Worm (Caenorhabditis elegans): ENCODE results near the gene K07E3.4.

The K07E3.4 gene

DNA sequence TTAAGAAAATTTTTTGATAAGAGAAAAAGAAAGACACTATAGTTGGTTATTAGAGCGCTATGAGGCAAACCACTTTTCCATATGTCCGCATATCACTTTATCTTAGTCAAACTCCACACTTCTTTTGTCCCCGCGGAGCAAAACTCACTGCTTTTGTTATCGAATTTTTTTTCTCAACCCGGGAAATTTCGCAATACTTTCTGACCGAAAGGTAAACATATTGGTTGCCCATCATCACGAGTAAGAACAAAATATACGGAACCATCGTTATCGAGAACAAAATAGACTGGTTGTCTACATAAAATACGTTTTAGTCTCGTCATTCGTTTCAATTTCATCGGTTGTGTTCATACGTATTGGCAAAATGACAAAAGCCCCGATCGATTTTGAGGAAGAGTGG is 14.5 kb downstream of the K07E3.4 start, which contains the start of gene C18A11.1 (continued):
- no peak for TF ChIP-seq hmg-1.1 (GFP tag; IDR thresholded peaks at IDR 0.05)
- TF ChIP-seq lir-3 (tag; optimal IDR thresholded peaks at IDR 0.05), result no peak
- TF ChIP-seq cey-2 (tag; optimal IDR thresholded peaks at IDR 0.05; ENCODE audit: borderline replicate concordance, insufficient read depth), result no peak
- TF ChIP-seq ceh-62 (tag; optimal IDR thresholded peaks at IDR 0.05), result no peak
- no peak for TF ChIP-seq fkh-10 (GFP tag; optimal IDR thresholded peaks at IDR 0.05)
- TF ChIP-seq dve-1 (tag; optimal IDR thresholded peaks at IDR 0.05; ENCODE audit: insufficient read depth), result peak; percentile 75
- no peak for TF ChIP-seq nhr-76 (tag; optimal IDR thresholded peaks at IDR 0.05)
- TF ChIP-seq zfp-2 (tag; optimal IDR thresholded peaks at IDR 0.05), result no peak
- peak; percentile 54 for TF ChIP-seq nhr-48 (tag; optimal IDR thresholded peaks at IDR 0.05)
- 0 out of 2 replicates have a peak, but pooled peaks have one; percentile 31 for TF ChIP-seq lin-1 (GFP tag; IDR thresholded peaks at IDR 0.05)
- no peak for TF ChIP-seq madf-9 (GFP tag; conservative IDR thresholded peaks at IDR 0.05)
- no peak for TF ChIP-seq zip-11 (GFP tag; IDR thresholded peaks at IDR 0.05)
- peak; percentile 84 for TF ChIP-seq nhr-28 (tag; optimal IDR thresholded peaks at IDR 0.05)
- no peak for TF ChIP-seq set-16 (GFP tag; IDR thresholded peaks at IDR 0.05)
- TF ChIP-seq unc-39 (tag; optimal IDR thresholded peaks at IDR 0.05), result no peak
- no peak for TF ChIP-seq ceh-20 (GFP tag; IDR thresholded peaks at IDR 0.05)
- TF ChIP-seq Y105C5A.15 (GFP tag; IDR thresholded peaks at IDR 0.05), result no peak
- TF ChIP-seq lin-39 (tag; optimal IDR thresholded peaks at IDR 0.05), result no peak
- TF ChIP-seq snpc-1.2 (GFP tag; IDR thresholded peaks at IDR 0.05), result no peak
- TF ChIP-seq mes-2 (tag; optimal IDR thresholded peaks at IDR 0.05; ENCODE audit: poor library complexity, severe bottlenecking), result no peak
- no peak for TF ChIP-seq rbr-2 (tag; optimal IDR thresholded peaks at IDR 0.05)
- no peak for TF ChIP-seq F49E8.2 (tag; optimal IDR thresholded peaks at IDR 0.05; ENCODE audit: borderline replicate concordance)
- TF ChIP-seq F26F4.8 (GFP tag; conservative IDR thresholded peaks at IDR 0.05), result no peak
- TF ChIP-seq nhr-25 (tag; optimal IDR thresholded peaks at IDR 0.05; ENCODE audit: borderline replicate concordance, insufficient read depth), result no peak
- TF ChIP-seq T26A8.4 (GFP tag; IDR thresholded peaks at IDR 0.05), result no peak
- TF ChIP-seq attf-4 (tag; optimal IDR thresholded peaks at IDR 0.05), result no peak
- TF ChIP-seq hif-1 (tag; optimal IDR thresholded peaks at IDR 0.05), result no peak
- no peak for TF ChIP-seq dmd-8 (GFP tag; IDR thresholded peaks at IDR 0.05)
- TF ChIP-seq ces-1 (GFP tag; optimal IDR thresholded peaks at IDR 0.05), result no peak
- no peak for TF ChIP-seq ceh-44 (GFP tag; IDR thresholded peaks at IDR 0.05)
- no peak for TF ChIP-seq nhr-42 (GFP tag; IDR thresholded peaks at IDR 0.05)
- no peak for TF ChIP-seq sdz-12 (GFP tag; optimal IDR thresholded peaks at IDR 0.05)
- no peak for TF ChIP-seq aly-2 (tag; optimal IDR thresholded peaks at IDR 0.05)
- TF ChIP-seq madf-5 (GFP tag; IDR thresholded peaks at IDR 0.05), result no peak
- TF ChIP-seq egl-43 (GFP tag; IDR thresholded peaks at IDR 0.05), result no peak
- TF ChIP-seq ama-1 (optimal IDR thresholded peaks at IDR 0.05), result no peak
- no peak for TF ChIP-seq lin-38 (GFP tag; IDR thresholded peaks at IDR 0.05)
- no peak for TF ChIP-seq nhr-237 (tag; optimal IDR thresholded peaks at IDR 0.05)
- no peak for TF ChIP-seq lin-13 (GFP tag; optimal IDR thresholded peaks at IDR 0.05)
- TF ChIP-seq spr-1 (tag; optimal IDR thresholded peaks at IDR 0.05), result no peak
- TF ChIP-seq fos-1 (tag; optimal IDR thresholded peaks at IDR 0.05), result no peak
- no peak for TF ChIP-seq pha-4 (GFP tag; IDR thresholded peaks at IDR 0.05)
- peak; percentile 39 for TF ChIP-seq pha-4 (tag; optimal IDR thresholded peaks at IDR 0.05)
- no peak for TF ChIP-seq snpc-4 (tag; optimal IDR thresholded peaks at IDR 0.05)
- TF ChIP-seq hlh-11 (tag; optimal IDR thresholded peaks at IDR 0.05), result peak; percentile 80
- TF ChIP-seq D1046.2 (GFP tag; IDR thresholded peaks at IDR 0.05), result no peak
- TF ChIP-seq lin-29 (GFP tag; IDR thresholded peaks at IDR 0.05), result no peak
- no peak for TF ChIP-seq R02D3.7 (tag; optimal IDR thresholded peaks at IDR 0.05)
- no peak for TF ChIP-seq ctbp-1 (GFP tag; IDR thresholded peaks at IDR 0.05)
- TF ChIP-seq skn-1 (tag; optimal IDR thresholded peaks at IDR 0.05), result no peak
- TF ChIP-seq zfp-3 (GFP tag; conservative IDR thresholded peaks at IDR 0.05), result no peak
- TF ChIP-seq dmd-6 (GFP tag; IDR thresholded peaks at IDR 0.05), result peak; percentile 72

Measured in whole organism, L4 larva.